Worm (Caenorhabditis elegans): Measurements from ENCODE around the gene srsx-12.

DNA sequence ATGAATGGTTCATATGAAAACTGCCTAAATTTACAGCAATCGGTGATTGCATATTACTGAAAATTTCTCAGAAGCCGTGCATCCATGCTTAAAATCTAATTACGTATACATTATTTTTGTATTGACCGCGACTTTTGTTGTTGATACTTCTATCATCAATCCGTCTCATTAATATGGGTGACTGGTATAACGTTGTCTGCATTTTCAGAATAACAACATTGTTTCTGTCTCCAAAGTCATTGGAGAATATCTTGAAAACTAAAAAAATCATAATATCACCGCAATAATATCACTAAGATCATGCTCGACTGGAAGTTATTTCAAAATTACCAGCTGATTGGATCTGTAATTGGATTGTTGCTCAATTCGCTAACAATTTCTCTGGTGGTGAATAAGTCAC is 29.3 kb downstream of the srsx-12 start, which contains the start of gene str-207:
- TF ChIP-seq snpc-4 (tag; optimal IDR thresholded peaks at IDR 0.05) (no peak), C34B4.2 (tag; optimal IDR thresholded peaks at IDR 0.05) (no peak), jun-1 (tag; optimal IDR thresholded peaks at IDR 0.05) (no peak), tbx-2 (tag; optimal IDR thresholded peaks at IDR 0.05) (no peak), nhr-11 (tag; optimal IDR thresholded peaks at IDR 0.05) (no peak), elt-3 (tag; optimal IDR thresholded peaks at IDR 0.05) (no peak), egl-13 (tag; optimal IDR thresholded peaks at IDR 0.05) (no peak), egl-27 (tag; optimal IDR thresholded peaks at IDR 0.05) (no peak), ama-1 (optimal IDR thresholded peaks at IDR 0.05) (no peak), nhr-28 (tag; optimal IDR thresholded peaks at IDR 0.05) (no peak), zag-1 (tag; optimal IDR thresholded peaks at IDR 0.05) (no peak), lsy-2 (tag; optimal IDR thresholded peaks at IDR 0.05) (no peak), pax-3 (tag; optimal IDR thresholded peaks at IDR 0.05) (no peak), F16B12.6 (tag; optimal IDR thresholded peaks at IDR 0.05) (no peak)

Data from whole organism, L1 larva.